Fruit fly (Drosophila melanogaster): ENCODE measurements around the gene Cyp6d5.

Cyp6d5 gene

DNA sequence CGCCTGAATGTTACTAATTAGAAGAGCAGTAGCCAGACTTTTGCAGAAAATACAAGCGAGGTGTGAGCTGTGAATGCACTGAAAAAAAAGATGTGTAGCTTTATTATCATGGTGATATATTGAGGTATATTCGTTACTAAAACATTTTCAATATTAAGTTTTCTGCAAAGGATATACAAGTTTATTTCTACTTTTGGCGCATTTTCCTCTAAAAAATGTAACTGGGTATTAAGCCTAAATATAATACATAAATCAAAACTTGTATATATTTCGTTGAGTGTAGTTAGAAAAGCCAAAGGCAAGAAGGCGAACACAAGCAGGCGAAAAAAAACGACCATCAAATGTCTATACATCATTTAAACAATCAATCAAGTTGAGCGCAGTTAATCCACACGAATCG is 12.6 kb downstream of the Cyp6d5 start (continued):
- TF ChIP-seq CG12659 (GFP tag; optimal IDR thresholded peaks at IDR 0.05), result no peak
- no peak for TF ChIP-seq cad (GFP tag; optimal IDR thresholded peaks at IDR 0.05)
- 0 out of 2 replicates have a peak, but pooled peaks have one; percentile 7 for TF ChIP-seq Xrp1 (GFP tag; IDR thresholded peaks at IDR 0.05)
- no peak for TF ChIP-seq slbo (GFP tag; IDR thresholded peaks at IDR 0.05)
- no peak for TF ChIP-seq Dp (GFP tag; optimal IDR thresholded peaks at IDR 0.05)
- peak; percentile 20 for TF ChIP-seq dmrt99B (tag; optimal IDR thresholded peaks at IDR 0.05)
- TF ChIP-seq Dll (GFP tag; IDR thresholded peaks at IDR 0.05; ENCODE audit: partially characterized antibody), result no peak
- TF ChIP-seq CG6813 (GFP tag; optimal IDR thresholded peaks at IDR 0.05), result no peak
- no peak for TF ChIP-seq ken (GFP tag; IDR thresholded peaks at IDR 0.05)
- TF ChIP-seq Side (GFP tag; optimal IDR thresholded peaks at IDR 0.05), result no peak
- no peak for TF ChIP-seq Trl (optimal IDR thresholded peaks at IDR 0.05)
- TF ChIP-seq Trl (GFP tag; optimal IDR thresholded peaks at IDR 0.05), result no peak
- no peak for TF ChIP-seq bbx (GFP tag; IDR thresholded peaks at IDR 0.05; ENCODE audit: partially characterized antibody)
- peak; percentile 21 for TF ChIP-seq grau (tag; optimal IDR thresholded peaks at IDR 0.05)
- no peak for TF ChIP-seq Neu2 (GFP tag; optimal IDR thresholded peaks at IDR 0.05; ENCODE audit: borderline replicate concordance)
- peak; percentile 53 for TF ChIP-seq CG2678 (tag; optimal IDR thresholded peaks at IDR 0.05)
- no peak for TF ChIP-seq trh (GFP tag; optimal IDR thresholded peaks at IDR 0.05)
- TF ChIP-seq CG3995 (GFP tag; optimal IDR thresholded peaks at IDR 0.05), result no peak
- TF ChIP-seq odd (GFP tag; optimal IDR thresholded peaks at IDR 0.05), result no peak
- TF ChIP-seq mld (GFP tag; IDR thresholded peaks at IDR 0.05; ENCODE audit: partially characterized antibody), result no peak
- TF ChIP-seq CG34376 (GFP tag; optimal IDR thresholded peaks at IDR 0.05), result no peak
- TF ChIP-seq pfk (GFP tag; optimal IDR thresholded peaks at IDR 0.05), result no peak
- peak; percentile 47 for TF ChIP-seq fd96Cb (tag; optimal IDR thresholded peaks at IDR 0.05)
- TF ChIP-seq CG4404 (GFP tag; IDR thresholded peaks at IDR 0.05), result no peak
- TF ChIP-seq D19B (GFP tag; optimal IDR thresholded peaks at IDR 0.05), result no peak
- TF ChIP-seq exex (tag; optimal IDR thresholded peaks at IDR 0.05), result no peak
- TF ChIP-seq Optix (GFP tag; IDR thresholded peaks at IDR 0.05), result no peak
- TF ChIP-seq gt (GFP tag; IDR thresholded peaks at IDR 0.05), result no peak
- TF ChIP-seq pb (GFP tag; optimal IDR thresholded peaks at IDR 0.05), result no peak
- TF ChIP-seq Dbx (GFP tag; IDR thresholded peaks at IDR 0.05), result no peak
- TF ChIP-seq zen2 (GFP tag; IDR thresholded peaks at IDR 0.05; ENCODE audit: partially characterized antibody), result no peak
- TF ChIP-seq sr (GFP tag; IDR thresholded peaks at IDR 0.05), result no peak
- no peak for TF ChIP-seq CG10543 (GFP tag; optimal IDR thresholded peaks at IDR 0.05)
- TF ChIP-seq fd3F (GFP tag; optimal IDR thresholded peaks at IDR 0.05), result peak; percentile 21
- no peak for TF ChIP-seq tll (GFP tag; optimal IDR thresholded peaks at IDR 0.05)
- no peak for TF ChIP-seq ap (GFP tag; IDR thresholded peaks at IDR 0.05)
- TF ChIP-seq CG12071 (GFP tag; optimal IDR thresholded peaks at IDR 0.05), result no peak
- no peak for TF ChIP-seq jigr1 (GFP tag; IDR thresholded peaks at IDR 0.05)
- no peak for TF ChIP-seq nerfin-2 (GFP tag; IDR thresholded peaks at IDR 0.05; ENCODE audit: partially characterized antibody)
- no peak for TF ChIP-seq jumu (GFP tag; optimal IDR thresholded peaks at IDR 0.05)
- TF ChIP-seq hth (optimal IDR thresholded peaks at IDR 0.05), result no peak
- no peak for TF ChIP-seq CG9797 (GFP tag; optimal IDR thresholded peaks at IDR 0.05)
- no peak for TF ChIP-seq org-1 (GFP tag; optimal IDR thresholded peaks at IDR 0.05)
- TF ChIP-seq CG11560 (tag; IDR thresholded peaks at IDR 0.05), result no peak
- no peak for TF ChIP-seq CG43689 (GFP tag; IDR thresholded peaks at IDR 0.05)
- TF ChIP-seq CG31224 (GFP tag; IDR thresholded peaks at IDR 0.05), result no peak
- no peak for TF ChIP-seq CG8924 (tag; optimal IDR thresholded peaks at IDR 0.05)
- TF ChIP-seq CG14667 (GFP tag; IDR thresholded peaks at IDR 0.05), result no peak
- no peak for TF ChIP-seq CG32767 (GFP tag; IDR thresholded peaks at IDR 0.05)
- no peak for TF ChIP-seq D19A (tag; optimal IDR thresholded peaks at IDR 0.05)
- TF ChIP-seq CG11696 (GFP tag; IDR thresholded peaks at IDR 0.05), result no peak
- TF ChIP-seq GATAe (GFP tag; conservative IDR thresholded peaks at IDR 0.05), result no peak

All from whole organism, embryonic.